Worm (Caenorhabditis elegans): ENCODE data around the gene prmn-1.

The prmn-1 gene

ce11 chrX:11433488-11433887 is 48.6 kb downstream of the prmn-1 start, which contains the start of gene hum-4:
hum-4 (minus strand) TSS chrX:11433588.
- TF ChIP-seq nhr-80 (tag; optimal IDR thresholded peaks at IDR 0.05): no peak
- TF ChIP-seq rpc-1 (optimal IDR thresholded peaks at IDR 0.05): no peak
- TF ChIP-seq rpc-1 (tag; optimal IDR thresholded peaks at IDR 0.05): no peak
- TF ChIP-seq F10E7.11 (tag; optimal IDR thresholded peaks at IDR 0.05): no peak
- no peak for TF ChIP-seq tbp1 (GFP tag; optimal IDR thresholded peaks at IDR 0.05)
- TF ChIP-seq hlh-26 (GFP tag; conservative IDR thresholded peaks at IDR 0.05): no peak
- no peak for TF ChIP-seq snpc-1.1 (tag; optimal IDR thresholded peaks at IDR 0.05; ENCODE audit: insufficient read depth)
- TF ChIP-seq nhr-179 (tag; optimal IDR thresholded peaks at IDR 0.05): no peak
- no peak for TF ChIP-seq lsy-27 (tag; optimal IDR thresholded peaks at IDR 0.05; ENCODE audit: borderline replicate concordance, insufficient read depth)
- no peak for TF ChIP-seq F33H1.4 (GFP tag; IDR thresholded peaks at IDR 0.05)
- TF ChIP-seq C17E4.6 (GFP tag; IDR thresholded peaks at IDR 0.05): no peak
- TF ChIP-seq ekl-4 (GFP tag; IDR thresholded peaks at IDR 0.05): no peak
- no peak for TF ChIP-seq attf-6 (GFP tag; IDR thresholded peaks at IDR 0.05)
- TF ChIP-seq nfyb-1 (GFP tag; IDR thresholded peaks at IDR 0.05): no peak
- no peak for TF ChIP-seq ztf-18 (tag; optimal IDR thresholded peaks at IDR 0.05)

ce11 chrX:11435488-11435887 is 50.6 kb downstream of the prmn-1 start:
- TF ChIP-seq hrde-1 (tag; optimal IDR thresholded peaks at IDR 0.05; ENCODE audit: borderline replicate concordance) (no peak), dox-1 (GFP tag; IDR thresholded peaks at IDR 0.05) (no peak), madf-8 (GFP tag; conservative IDR thresholded peaks at IDR 0.05) (no peak), ama-1 (optimal IDR thresholded peaks at IDR 0.05) (no peak), ama-1 (GFP tag; optimal IDR thresholded peaks at IDR 0.05) (no peak), Y53G8AR.9 (GFP tag; conservative IDR thresholded peaks at IDR 0.05) (no peak), F49E8.2 (tag; optimal IDR thresholded peaks at IDR 0.05; ENCODE audit: insufficient read depth) (no peak), nfya-2 (GFP tag; IDR thresholded peaks at IDR 0.05) (no peak), die-1 (tag; optimal IDR thresholded peaks at IDR 0.05) (no peak), lin-40 (tag; optimal IDR thresholded peaks at IDR 0.05) (no peak), zfh-2 (GFP tag; conservative IDR thresholded peaks at IDR 0.05) (no peak), unc-130 (GFP tag; optimal IDR thresholded peaks at IDR 0.05) (no peak), T07F8.4 (tag; optimal IDR thresholded peaks at IDR 0.05) (no peak), T26A5.8 (tag; optimal IDR thresholded peaks at IDR 0.05) (no peak), aptf-2 (GFP tag; conservative IDR thresholded peaks at IDR 0.05) (no peak)

DNA sequence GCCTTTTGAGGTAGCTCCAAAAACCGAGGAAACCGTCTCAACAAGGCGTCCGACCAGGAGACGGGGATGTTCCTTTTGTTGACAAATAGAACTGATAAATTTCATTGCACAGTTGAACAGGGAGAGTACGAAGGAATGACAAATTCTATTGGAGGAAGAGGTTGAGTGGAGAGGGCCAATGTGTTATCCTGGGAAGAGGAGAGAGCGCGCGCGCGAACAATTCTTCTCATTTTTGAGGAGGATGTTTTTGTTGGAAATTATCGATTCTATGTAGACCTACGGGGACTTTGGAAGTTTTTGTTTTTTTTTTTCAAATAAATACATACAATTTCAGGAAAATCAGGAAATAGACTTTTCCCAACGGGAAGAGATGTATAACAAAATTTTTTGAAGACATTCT is 52.8 kb downstream of the prmn-1 start:
- TF ChIP-seq madf-6 (GFP tag; IDR thresholded peaks at IDR 0.05): peak; percentile 59
- peak; percentile 92 for TF ChIP-seq aptf-2 (GFP tag; conservative IDR thresholded peaks at IDR 0.05)
- TF ChIP-seq efl-1 (GFP tag; optimal IDR thresholded peaks at IDR 0.05): peak; percentile 12
- no peak for TF ChIP-seq Y95B8A.8 (GFP tag; IDR thresholded peaks at IDR 0.05)

- TF ChIP-seq aptf-3 (GFP tag; IDR thresholded peaks at IDR 0.05): peak; percentile 83; the same call in 1 of the 2 replicates
- peak; percentile 93 for TF ChIP-seq aptf-2 (GFP tag; conservative IDR thresholded peaks at IDR 0.05)
- peak; percentile 67 for TF ChIP-seq hmg-1.2 (GFP tag; IDR thresholded peaks at IDR 0.05)
These were observed 54.1 kb downstream of the prmn-1 start for ce11 chrX:11439006-11439405.
